Fruit fly (Drosophila melanogaster) whole organism, embryonic: ENCODE measurements around the gene CCT7.
A peak's percentile ranks its signal among the peaks of the same experiment; 100 is the strongest.

Experiments used
- CG1024 ChIP-seq: fragments of 200-800 bp; sonication (Bioruptor generic); IDR thresholded peaks from 2 replicates; pipeline ENCODE4 v1.3.6; 2022; ENCODE audit warnings: missing biosample characterization, missing genetic modification characterization
- CG10431 ChIP-seq: fragments of 200-800 bp; sonication (Bioruptor generic); optimal IDR thresholded peaks from 3 replicates; lab custom pipeline; 2018; ENCODE audit warnings: missing biosample characterization, mild to moderate bottlenecking, missing genetic modification characterization
- CG11247 ChIP-seq: fragments of 200-800 bp; sonication (Bioruptor generic); IDR thresholded peaks from 2 replicates; pipeline ENCODE4 v1.3.6; 2022; ENCODE audit warnings: missing biosample characterization, missing genetic modification characterization
- CG11456 ChIP-seq: fragments of 200-800 bp; sonication (Bioruptor generic); IDR thresholded peaks from 3 replicates; pipeline ENCODE4 v1.3.6; 2022; ENCODE audit warnings: missing biosample characterization, missing genetic modification characterization
- CG11560 ChIP-seq: fragments of 200-800 bp; sonication (Bioruptor generic); IDR thresholded peaks from 3 replicates; pipeline ENCODE4 v1.3.6; 2022; ENCODE audit warnings: missing biosample characterization, missing genetic modification characterization
- CG12071 ChIP-seq: fragments of 200-800 bp; sonication (Bioruptor generic); optimal IDR thresholded peaks from 3 replicates; lab custom pipeline; 2018; ENCODE audit warnings: missing biosample characterization, mild to moderate bottlenecking, missing genetic modification characterization
- CG12236 ChIP-seq: fragments of 200-800 bp; sonication (Bioruptor generic); optimal IDR thresholded peaks from 2 replicates; lab custom pipeline; 2016; ENCODE audit warnings: missing biosample characterization, missing genetic modification characterization
- CG12942 ChIP-seq: fragments of 200-800 bp; sonication (Bioruptor generic); optimal IDR thresholded peaks from 3 replicates; lab custom pipeline; 2016; ENCODE audit warnings: missing biosample characterization, missing genetic modification characterization
- CG13287 ChIP-seq: fragments of 200-800 bp; sonication (Bioruptor generic); IDR thresholded peaks from 2 replicates; pipeline ENCODE4 v1.3.6; 2022; ENCODE audit warnings: missing biosample characterization, missing genetic modification characterization; ENCODE audit not compliant: partially characterized antibody
- CG17186 ChIP-seq: fragments of 200-800 bp; sonication (Bioruptor generic); optimal IDR thresholded peaks from 3 replicates; lab custom pipeline; 2017; ENCODE audit warnings: missing biosample characterization, missing genetic modification reagents, missing genetic modification characterization
- CG17361 ChIP-seq: fragments of 200-800 bp; sonication (Bioruptor generic); IDR thresholded peaks from 3 replicates; pipeline ENCODE4 v1.3.6; 2022; ENCODE audit warnings: missing biosample characterization, missing genetic modification characterization
- CG17385 ChIP-seq: fragments of 200-800 bp; sonication (Bioruptor generic); optimal IDR thresholded peaks from 3 replicates; lab custom pipeline; 2018; ENCODE audit warnings: missing biosample characterization, mild to moderate bottlenecking, missing genetic modification characterization
- CG17568 ChIP-seq: fragments of 200-800 bp; sonication (Bioruptor generic); optimal IDR thresholded peaks from 2 replicates; lab custom pipeline; 2018; ENCODE audit warnings: missing biosample characterization, mild to moderate bottlenecking, missing genetic modification characterization, moderate library complexity
- CG17802 ChIP-seq: fragments of 200-800 bp; sonication (Bioruptor generic); optimal IDR thresholded peaks from 2 replicates; lab custom pipeline; 2018; ENCODE audit warnings: missing biosample characterization, mild to moderate bottlenecking, missing genetic modification characterization, moderate library complexity
- CG3065 ChIP-seq: fragments of 200-800 bp; sonication (Bioruptor generic); optimal IDR thresholded peaks from 2 replicates; lab custom pipeline; 2016; ENCODE audit warnings: missing biosample characterization, missing genetic modification characterization
- CG3407 ChIP-seq: fragments of 200-800 bp; sonication (Bioruptor generic); optimal IDR thresholded peaks from 2 replicates; lab custom pipeline; 2018; ENCODE audit warnings: missing biosample characterization, mild to moderate bottlenecking, missing genetic modification characterization
- CG3838 ChIP-seq: fragments of 200-800 bp; sonication (Bioruptor generic); optimal IDR thresholded peaks from 3 replicates; lab custom pipeline; 2016; ENCODE audit warnings: missing biosample characterization, missing genetic modification characterization
- CG4820 ChIP-seq: fragments of 200-800 bp; sonication (Bioruptor generic); optimal IDR thresholded peaks from 3 replicates; lab custom pipeline; 2016; ENCODE audit warnings: missing biosample characterization, missing genetic modification characterization
- CG7357 ChIP-seq: fragments of 200-800 bp; sonication (Bioruptor generic); IDR thresholded peaks from 3 replicates; pipeline ENCODE4 v1.3.6; 2022; ENCODE audit warnings: missing biosample characterization, missing genetic modification characterization
- CG8944 ChIP-seq: fragments of 200-800 bp; sonication (Bioruptor generic); optimal IDR thresholded peaks from 3 replicates; lab custom pipeline; 2016; ENCODE audit warnings: missing biosample characterization, missing genetic modification characterization
- CG9437 ChIP-seq: fragments of 200-800 bp; sonication (Bioruptor generic); optimal IDR thresholded peaks from 2 replicates; lab custom pipeline; 2018; ENCODE audit warnings: missing biosample characterization, mild to moderate bottlenecking, missing genetic modification characterization
- CG9932 ChIP-seq: fragments of 200-800 bp; sonication (Bioruptor generic); IDR thresholded peaks from 2 replicates; pipeline ENCODE4 v1.3.6; 2022; ENCODE audit warnings: missing biosample characterization, missing genetic modification characterization
- Camta ChIP-seq: fragments of 200-800 bp; sonication (Bioruptor generic); optimal IDR thresholded peaks from 2 replicates; lab custom pipeline; 2016; ENCODE audit warnings: missing biosample characterization, missing genetic modification characterization
- Dbx ChIP-seq: fragments of 200-800 bp; sonication (Bioruptor generic); IDR thresholded peaks from 3 replicates; pipeline ENCODE4 v1.3.6; 2022; ENCODE audit warnings: missing biosample characterization, missing genetic modification characterization
- Dip3 ChIP-seq: fragments of 200-800 bp; sonication (Bioruptor generic); optimal IDR thresholded peaks from 3 replicates; lab custom pipeline; 2016; ENCODE audit warnings: missing biosample characterization, missing genetic modification characterization
- E2f2 ChIP-seq: fragments of 200-800 bp; sonication (Bioruptor generic); IDR thresholded peaks from 2 replicates; pipeline ENCODE4 v1.3.6; 2022; ENCODE audit warnings: missing biosample characterization, missing genetic modification characterization
- Gsc ChIP-seq: fragments of 200-800 bp; sonication (Bioruptor generic); IDR thresholded peaks from 2 replicates; pipeline ENCODE4 v1.3.6; 2022; ENCODE audit warnings: missing biosample characterization, missing genetic modification characterization
- Gug ChIP-seq: fragments of 200-800 bp; sonication (Bioruptor generic); IDR thresholded peaks from 4 replicates; pipeline ENCODE4 v1.3.6; 2022; ENCODE audit warnings: missing biosample characterization, missing genetic modification characterization
- MESR4 ChIP-seq: fragments of 200-800 bp; sonication (Bioruptor generic); optimal IDR thresholded peaks from 2 replicates; lab custom pipeline; 2018; ENCODE audit warnings: missing biosample characterization, mild to moderate bottlenecking, missing genetic modification characterization, moderate library complexity
- Opbp ChIP-seq: fragments of 200-800 bp; sonication (Bioruptor generic); IDR thresholded peaks from 3 replicates; pipeline ENCODE4 v1.3.6; 2022; ENCODE audit warnings: missing biosample characterization, missing genetic modification characterization; ENCODE audit not compliant: partially characterized antibody
- Pdp1 ChIP-seq, 2 experiments: fragments of 200-800 bp; sonication (Bioruptor generic); optimal IDR thresholded peaks; 3 replicates each; lab custom pipeline; 2016; ENCODE audit warnings: missing biosample characterization in 2 of 2, missing genetic modification characterization in 2 of 2, mild to moderate bottlenecking in 1 of 2, moderate library complexity in 1 of 2
- Taf1 ChIP-seq: fragments of 200-800 bp; sonication (Bioruptor generic); IDR thresholded peaks from 2 replicates; pipeline ENCODE4 v1.3.6; 2022; ENCODE audit warnings: missing biosample characterization, missing genetic modification characterization
- cad ChIP-seq: fragments of >200 bp; optimal IDR thresholded peaks from 2 replicates; lab custom pipeline; 2017; ENCODE audit warnings: missing biosample characterization, missing genetic modification characterization
- cato ChIP-seq: fragments of 200-800 bp; sonication (Bioruptor generic); optimal IDR thresholded peaks from 2 replicates; lab custom pipeline; 2016; ENCODE audit warnings: missing biosample characterization, missing genetic modification characterization, borderline replicate concordance
- ci ChIP-seq: fragments of 200-800 bp; sonication (Bioruptor generic); IDR thresholded peaks from 3 replicates; pipeline ENCODE4 v1.3.6; 2022; ENCODE audit warnings: missing biosample characterization, missing genetic modification characterization
- dysf ChIP-seq: fragments of 200-800 bp; sonication (Bioruptor generic); IDR thresholded peaks from 3 replicates; pipeline ENCODE4 v1.3.6; 2022; ENCODE audit warnings: missing biosample characterization, missing genetic modification characterization
- fru ChIP-seq: fragments of >200 bp; optimal IDR thresholded peaks from 2 replicates; lab custom pipeline; 2017
- grn ChIP-seq: fragments of 200-800 bp; sonication (Bioruptor generic); optimal IDR thresholded peaks from 3 replicates; lab custom pipeline; 2017; ENCODE audit warnings: missing biosample characterization, missing genetic modification characterization
- kah ChIP-seq: fragments of 200-800 bp; sonication (Bioruptor generic); optimal IDR thresholded peaks from 2 replicates; lab custom pipeline; 2018; ENCODE audit warnings: missing biosample characterization, mild to moderate bottlenecking, missing genetic modification characterization
- ken ChIP-seq: fragments of 200-800 bp; sonication (Bioruptor generic); IDR thresholded peaks from 3 replicates; pipeline ENCODE4 v1.3.6; 2022; ENCODE audit warnings: missing biosample characterization, missing genetic modification characterization
- nerfin-1 ChIP-seq: fragments of 200-800 bp; sonication (Bioruptor generic); optimal IDR thresholded peaks from 3 replicates; lab custom pipeline; 2019; ENCODE audit warnings: missing biosample characterization, mild to moderate bottlenecking, missing genetic modification characterization, moderate library complexity
- ro ChIP-seq: fragments of 200-800 bp; sonication (Bioruptor generic); IDR thresholded peaks from 2 replicates; pipeline ENCODE4 v1.3.6; 2022; ENCODE audit warnings: missing biosample characterization, missing genetic modification characterization
- schlank ChIP-seq: fragments of 200-800 bp; sonication (Bioruptor generic); optimal IDR thresholded peaks from 2 replicates; lab custom pipeline; 2018; ENCODE audit warnings: missing biosample characterization, mild to moderate bottlenecking, missing genetic modification characterization
- seq ChIP-seq: fragments of 200-800 bp; sonication (Bioruptor generic); IDR thresholded peaks from 2 replicates; pipeline ENCODE4 v1.3.6; 2022; ENCODE audit warnings: missing biosample characterization, missing genetic modification characterization
- sr ChIP-seq: fragments of 200-800 bp; sonication (Bioruptor generic); IDR thresholded peaks from 3 replicates; pipeline ENCODE4 v1.3.6; 2022; ENCODE audit warnings: missing biosample characterization, missing genetic modification characterization
- ssp ChIP-seq: fragments of 200-800 bp; sonication (Bioruptor generic); IDR thresholded peaks from 2 replicates; pipeline ENCODE4 v1.3.6; 2022; ENCODE audit warnings: missing biosample characterization, missing genetic modification characterization
- tna ChIP-seq: fragments of 200-800 bp; sonication (Bioruptor generic); IDR thresholded peaks from 2 replicates; pipeline ENCODE4 v1.3.6; 2022; ENCODE audit warnings: missing biosample characterization, missing genetic modification characterization; ENCODE audit not compliant: partially characterized antibody
- twi ChIP-seq: fragments of 200-800 bp; optimal IDR thresholded peaks from 2 replicates; lab custom pipeline; 2019; ENCODE audit warnings: missing biosample characterization, mild to moderate bottlenecking, missing genetic modification characterization, moderate library complexity
- tx ChIP-seq: fragments of 200-800 bp; sonication (Bioruptor generic); optimal IDR thresholded peaks from 2 replicates; lab custom pipeline; 2016; ENCODE audit warnings: missing biosample characterization, missing genetic modification characterization
- vnd ChIP-seq: fragments of 200-800 bp; sonication (Bioruptor generic); IDR thresholded peaks from 3 replicates; pipeline ENCODE4 v1.3.6; 2022; ENCODE audit warnings: missing biosample characterization, missing genetic modification characterization; ENCODE audit not compliant: partially characterized antibody
- yki ChIP-seq: fragments of >200 bp; optimal IDR thresholded peaks from 3 replicates; lab custom pipeline; 2018

Gene CCT7

DNA sequence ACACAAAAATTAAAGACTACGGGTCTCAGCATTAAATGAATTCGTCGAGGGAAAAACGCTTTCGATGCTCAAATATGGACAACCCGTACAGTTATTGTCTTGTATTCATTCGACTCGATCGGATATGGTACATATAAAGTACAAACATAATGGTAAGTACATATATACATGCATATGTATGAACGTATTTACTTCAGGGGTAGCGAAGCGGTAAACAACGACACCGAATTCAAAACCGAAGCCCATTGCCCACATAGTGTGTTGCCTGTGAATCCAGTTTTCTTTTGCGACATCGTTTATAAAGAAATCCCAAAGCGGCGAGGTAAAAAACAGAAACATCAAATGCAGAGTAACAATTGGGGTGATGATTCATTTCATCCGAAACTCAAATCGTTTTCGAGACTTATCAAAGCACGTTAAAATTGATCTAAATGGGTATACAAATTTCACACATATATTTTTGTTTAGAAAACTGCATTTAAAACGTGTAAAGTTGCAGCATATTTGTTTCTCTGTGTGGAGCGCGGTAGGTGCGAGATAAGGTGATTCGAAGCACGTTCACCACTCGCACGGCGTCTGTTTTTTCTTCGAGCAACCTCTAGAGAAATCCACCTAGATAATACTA is 11.1 kb downstream of the CCT7 start (continued):
- TF ChIP-seq vnd (GFP tag; lab: Robert Waterston, UW) = no peak
- peak; percentile 28 for TF ChIP-seq CG17568 (GFP tag; lab: Kevin White, UChicago)
- TF ChIP-seq fru = no peak
- TF ChIP-seq twi = no peak
- peak; percentile 32 to 56 for TF ChIP-seq Pdp1 (GFP tag; optimal IDR thresholded peaks at IDR 0.05; lab: Kevin White, UChicago)
- TF ChIP-seq Taf1 (GFP tag; lab: Robert Waterston, UW) = peak; percentile 47; the same call in 1 of the 2 replicates
- TF ChIP-seq Opbp (GFP tag; lab: Robert Waterston, UW) = no peak
- TF ChIP-seq E2f2 (GFP tag; lab: Robert Waterston, UW) = peak; percentile 45; the same call in 1 of the 2 replicates
- TF ChIP-seq ci (GFP tag; lab: Robert Waterston, UW) = peak; percentile 73; the same call in 2 of the 3 replicates
- TF ChIP-seq CG11247 = peak; percentile 53; the same call in 1 of the 2 replicates
- TF ChIP-seq CG1024 (GFP tag; lab: Robert Waterston, UW) = no peak
- no peak for TF ChIP-seq CG3065
- no peak for TF ChIP-seq cad (GFP tag; lab: Kevin White, UChicago)
- TF ChIP-seq tx (GFP tag; lab: Kevin White, UChicago) = peak; percentile 21
- peak; percentile 75 for TF ChIP-seq seq
- TF ChIP-seq ssp = no peak
- peak; percentile 70; the same call in 2 of the 3 replicates for TF ChIP-seq dysf
- TF ChIP-seq CG17385 (GFP tag; lab: Kevin White, UChicago) = peak; percentile 46
- TF ChIP-seq CG13287 = no peak
- TF ChIP-seq ken (GFP tag; lab: Robert Waterston, UW) = 0 out of 3 replicates have a peak, but pooled peaks have one; percentile 4
- TF ChIP-seq MESR4 = no peak
- no peak for TF ChIP-seq tna (GFP tag; lab: Robert Waterston, UW)
- no peak for TF ChIP-seq CG17361 (GFP tag; lab: Robert Waterston, UW)
- TF ChIP-seq ro = no peak
- no peak for TF ChIP-seq nerfin-1 (tag; lab: Kevin White, UChicago)
- peak; percentile 39; the same call in 2 of the 4 replicates for TF ChIP-seq Gug (GFP tag; lab: Robert Waterston, UW)
- peak; percentile 13 for TF ChIP-seq Dip3 (GFP tag; lab: Kevin White, UChicago)
- no peak for TF ChIP-seq cato (GFP tag; lab: Kevin White, UChicago)
- peak; percentile 50 for TF ChIP-seq grn (GFP tag; lab: Kevin White, UChicago)
- TF ChIP-seq CG12236 (GFP tag; lab: Kevin White, UChicago) = no peak
- 0 out of 3 replicates have a peak, but pooled peaks have one; percentile 40 for TF ChIP-seq CG7357
- no peak for TF ChIP-seq CG3838
- no peak for TF ChIP-seq CG17802 (tag; lab: Kevin White, UChicago)
- no peak for TF ChIP-seq CG11560 (tag; lab: Robert Waterston, UW)
- TF ChIP-seq yki (lab: Kevin White, UChicago) = no peak
- TF ChIP-seq sr (GFP tag; lab: Robert Waterston, UW) = no peak
- no peak for TF ChIP-seq CG11456 (GFP tag; lab: Robert Waterston, UW)
- TF ChIP-seq CG9437 (GFP tag; lab: Kevin White, UChicago) = no peak
- TF ChIP-seq schlank (tag; lab: Kevin White, UChicago) = peak; percentile 20
- peak; percentile 31 for TF ChIP-seq CG8944 (GFP tag; lab: Kevin White, UChicago)
- peak; percentile 10 for TF ChIP-seq CG4820 (GFP tag; lab: Kevin White, UChicago)
- no peak for TF ChIP-seq CG17186 (GFP tag; lab: Kevin White, UChicago)
- TF ChIP-seq kah = peak; percentile 20
- 0 out of 3 replicates have a peak, but pooled peaks have one; percentile 54 for TF ChIP-seq Dbx (GFP tag; lab: Robert Waterston, UW)
- TF ChIP-seq Gsc (GFP tag; lab: Robert Waterston, UW) = no peak
- TF ChIP-seq CG3407 (GFP tag; lab: Kevin White, UChicago) = no peak
- TF ChIP-seq CG12942 (GFP tag; lab: Kevin White, UChicago) = peak; percentile 7
- peak; percentile 40 for TF ChIP-seq Camta (GFP tag; lab: Kevin White, UChicago)
- TF ChIP-seq CG12071 = no peak
- no peak for TF ChIP-seq CG10431 (GFP tag; lab: Kevin White, UChicago)
- peak; percentile 73 for TF ChIP-seq CG9932 (GFP tag; lab: Robert Waterston, UW)
